Fruit fly (Drosophila melanogaster): Measurements from ENCODE around the gene cal1.

Gene cal1

DNA sequence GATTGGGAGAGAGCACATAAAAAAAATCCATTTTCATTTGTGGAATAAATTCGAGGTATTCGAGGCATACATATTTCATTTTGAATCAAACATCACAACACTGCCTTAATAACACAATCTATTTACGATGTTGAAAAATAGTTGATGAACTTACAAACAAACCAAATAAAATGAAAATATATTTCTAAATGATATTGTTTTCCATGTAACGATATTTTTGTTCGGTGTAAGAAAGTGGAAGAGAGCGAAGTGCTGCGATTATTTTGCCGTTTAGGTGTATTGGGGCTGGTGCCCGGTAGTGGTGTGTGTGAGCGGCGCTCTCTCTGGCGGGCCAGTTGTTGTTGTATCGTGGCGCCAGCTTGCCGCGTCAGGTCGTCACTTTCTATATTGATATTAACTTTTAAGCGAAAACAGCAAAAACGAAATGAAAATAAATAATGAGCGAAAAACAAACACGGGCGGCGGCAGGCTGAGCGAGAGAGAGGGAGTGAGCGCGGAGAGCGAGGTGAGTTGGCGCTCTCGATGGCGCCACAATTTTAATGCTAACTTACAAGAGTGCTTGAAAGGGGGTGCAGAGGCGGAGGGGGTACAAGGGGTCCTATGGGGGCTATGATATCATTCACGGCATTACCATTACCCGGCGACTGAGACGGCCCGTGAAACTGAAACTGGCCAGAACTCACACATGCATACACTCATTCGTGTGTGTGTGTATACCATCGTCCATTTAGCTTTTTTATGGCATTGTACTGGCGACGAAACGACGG is 22.9 kb upstream of the cal1 start (continued):
- peak; percentile 84 for TF ChIP-seq CG6765 (GFP tag; optimal IDR thresholded peaks at IDR 0.05)
- peak; percentile 73 for TF ChIP-seq Dbx (GFP tag; IDR thresholded peaks at IDR 0.05)
- peak; percentile 94 for TF ChIP-seq CG3281 (GFP tag; optimal IDR thresholded peaks at IDR 0.05)
- peak; percentile 90 for TF ChIP-seq CG6813 (GFP tag; optimal IDR thresholded peaks at IDR 0.05)
- peak; percentile 96 for TF ChIP-seq CG17359 (tag; optimal IDR thresholded peaks at IDR 0.05)
- TF ChIP-seq CG12659 (GFP tag; optimal IDR thresholded peaks at IDR 0.05) = peak; percentile 95
- peak; percentile 79 for TF ChIP-seq pnt (GFP tag; optimal IDR thresholded peaks at IDR 0.05)
- TF ChIP-seq Nf-YC (tag; optimal IDR thresholded peaks at IDR 0.05) = peak; percentile 81
- peak; percentile 82 for TF ChIP-seq CG3163 (GFP tag; optimal IDR thresholded peaks at IDR 0.05)
- TF ChIP-seq Hr39 (optimal IDR thresholded peaks at IDR 0.05) = no peak
- peak; percentile 89 for TF ChIP-seq CG34422 (GFP tag; IDR thresholded peaks at IDR 0.05)
- peak; percentile 74 for TF ChIP-seq CG33213 (GFP tag; optimal IDR thresholded peaks at IDR 0.05)
- TF ChIP-seq CoRest (tag; optimal IDR thresholded peaks at IDR 0.05) = peak; percentile 96
- peak; percentile 89 for TF ChIP-seq CG4854 (GFP tag; optimal IDR thresholded peaks at IDR 0.05)
- TF ChIP-seq CG9609 (GFP tag; optimal IDR thresholded peaks at IDR 0.05) = peak; percentile 79
- peak; percentile 81 for TF ChIP-seq kay (GFP tag; optimal IDR thresholded peaks at IDR 0.05)
- peak; percentile 93 for TF ChIP-seq Dip3 (GFP tag; optimal IDR thresholded peaks at IDR 0.05)
- peak; percentile 78 for TF ChIP-seq sug (tag; optimal IDR thresholded peaks at IDR 0.05)
- TF ChIP-seq Neu2 (GFP tag; optimal IDR thresholded peaks at IDR 0.05; ENCODE audit: borderline replicate concordance) = peak; percentile 56
- peak; percentile 63 for TF ChIP-seq CG10565 (GFP tag; optimal IDR thresholded peaks at IDR 0.05)
- TF ChIP-seq pros (GFP tag; optimal IDR thresholded peaks at IDR 0.05) = peak; percentile 28
- TF ChIP-seq eyg (GFP tag; optimal IDR thresholded peaks at IDR 0.05) = peak; percentile 70
- no peak for TF ChIP-seq aop (GFP tag; IDR thresholded peaks at IDR 0.05)
- TF ChIP-seq trem (tag; optimal IDR thresholded peaks at IDR 0.05) = peak; percentile 91
- TF ChIP-seq CG2712 (tag; optimal IDR thresholded peaks at IDR 0.05) = peak; percentile 96
- peak; percentile 94 for TF ChIP-seq CG8388 (GFP tag; optimal IDR thresholded peaks at IDR 0.05)
- peak; percentile 73 for TF ChIP-seq CG9876 (GFP tag; optimal IDR thresholded peaks at IDR 0.05)
- TF ChIP-seq zfh1 (GFP tag; IDR thresholded peaks at IDR 0.05) = peak; percentile 84
- peak; percentile 86 for TF ChIP-seq Atf-2 (GFP tag; optimal IDR thresholded peaks at IDR 0.05)
- TF ChIP-seq inv (GFP tag; IDR thresholded peaks at IDR 0.05; ENCODE audit: partially characterized antibody) = no peak
- TF ChIP-seq ranshi (GFP tag; IDR thresholded peaks at IDR 0.05) = peak; percentile 71
- TF ChIP-seq CG7987 (GFP tag; optimal IDR thresholded peaks at IDR 0.05) = peak; percentile 82
- TF ChIP-seq CG15269 (tag; optimal IDR thresholded peaks at IDR 0.05) = peak; percentile 94
- peak; percentile 65 for TF ChIP-seq CG30020 (tag; optimal IDR thresholded peaks at IDR 0.05)
- TF ChIP-seq NC2β (GFP tag; optimal IDR thresholded peaks at IDR 0.05) = peak; percentile 93
- peak; percentile 79 for TF ChIP-seq CG17328 (GFP tag; IDR thresholded peaks at IDR 0.05)
- no peak for TF ChIP-seq knrl (GFP tag; IDR thresholded peaks at IDR 0.05; ENCODE audit: partially characterized antibody)
- peak; percentile 75 for TF ChIP-seq al (GFP tag; IDR thresholded peaks at IDR 0.05)
- peak; percentile 82 for TF ChIP-seq Usf (GFP tag; optimal IDR thresholded peaks at IDR 0.05)
- no peak for TF ChIP-seq CG2129 (GFP tag; IDR thresholded peaks at IDR 0.05; ENCODE audit: partially characterized antibody)
- TF ChIP-seq mam (GFP tag; optimal IDR thresholded peaks at IDR 0.05) = peak; percentile 91
- peak; percentile 57 for TF ChIP-seq repo (GFP tag; optimal IDR thresholded peaks at IDR 0.05)
- TF ChIP-seq CG3065 (GFP tag; optimal IDR thresholded peaks at IDR 0.05) = peak; percentile 86
- peak; percentile 85 for TF ChIP-seq Dek (tag; optimal IDR thresholded peaks at IDR 0.05)
- TF ChIP-seq vfl (GFP tag; optimal IDR thresholded peaks at IDR 0.05) = peak; percentile 87
- peak; percentile 83 for TF ChIP-seq Abd-B (GFP tag; optimal IDR thresholded peaks at IDR 0.05)
- TF ChIP-seq CG2875 (GFP tag; optimal IDR thresholded peaks at IDR 0.05) = peak; percentile 85
- peak; percentile 70 for TF ChIP-seq sens-2 (GFP tag; IDR thresholded peaks at IDR 0.05)
- TF ChIP-seq Dad (GFP tag; optimal IDR thresholded peaks at IDR 0.05) = peak; percentile 96

All from whole organism, embryonic.